Worm (Caenorhabditis elegans): Measurements from ENCODE around the gene Y105C5B.11.

The Y105C5B.11 gene

ce11 chrIV:15915061-15915460 lies 26.2 kb downstream of the Y105C5B.11 start:
- no peak for TF ChIP-seq ceh-39 (tag; optimal IDR thresholded peaks at IDR 0.05)
- no peak for TF ChIP-seq unc-39 (tag; optimal IDR thresholded peaks at IDR 0.05)
- no peak for TF ChIP-seq nhr-76 (tag; optimal IDR thresholded peaks at IDR 0.05)
- no peak for TF ChIP-seq ham-2 (GFP tag; optimal IDR thresholded peaks at IDR 0.05)
- TF ChIP-seq ces-1 (GFP tag; optimal IDR thresholded peaks at IDR 0.05), result no peak
- TF ChIP-seq lin-13 (tag; optimal IDR thresholded peaks at IDR 0.05), result no peak

DNA sequence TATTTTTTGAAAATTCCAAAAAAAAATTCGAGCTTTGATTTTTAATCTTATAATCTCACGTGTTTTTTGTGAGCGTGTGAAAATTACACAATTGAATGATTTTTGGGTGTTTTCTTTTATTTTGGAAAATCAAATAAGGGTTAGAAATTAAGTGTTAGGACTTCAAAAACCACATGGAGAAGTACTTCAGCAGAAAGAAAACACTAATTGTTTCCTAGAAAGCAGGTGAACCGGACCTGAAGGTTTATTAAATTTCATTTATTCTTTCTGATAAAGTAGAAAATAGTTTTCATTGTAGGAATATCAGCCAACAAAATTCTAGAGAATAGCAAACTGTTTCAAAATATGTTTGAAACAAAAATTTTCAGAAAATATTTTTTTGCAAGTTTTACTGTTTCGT lies 33.1 kb downstream of the Y105C5B.11 start:
- no peak for TF ChIP-seq lin-13 (tag; optimal IDR thresholded peaks at IDR 0.05)
- no peak for TF ChIP-seq sem-2 (GFP tag; optimal IDR thresholded peaks at IDR 0.05)
- no peak for TF ChIP-seq ceh-43 (GFP tag; optimal IDR thresholded peaks at IDR 0.05)
- TF ChIP-seq pha-4 (tag; optimal IDR thresholded peaks at IDR 0.05), result no peak
- no peak for TF ChIP-seq unc-120 (tag; optimal IDR thresholded peaks at IDR 0.05; ENCODE audit: poor library complexity, severe bottlenecking)
- TF ChIP-seq ham-2 (GFP tag; optimal IDR thresholded peaks at IDR 0.05), result no peak
- no peak for TF ChIP-seq unc-62 (GFP tag; optimal IDR thresholded peaks at IDR 0.05)
- no peak for TF ChIP-seq M03D4.4 (tag; optimal IDR thresholded peaks at IDR 0.05)
- TF ChIP-seq ceh-39 (tag; optimal IDR thresholded peaks at IDR 0.05), result no peak
- no peak for TF ChIP-seq tbx-8 (GFP tag; optimal IDR thresholded peaks at IDR 0.05)
- no peak for TF ChIP-seq mep-1 (tag; optimal IDR thresholded peaks at IDR 0.05)
- no peak for TF ChIP-seq mab-5 (tag; optimal IDR thresholded peaks at IDR 0.05)
- no peak for TF ChIP-seq ces-1 (GFP tag; optimal IDR thresholded peaks at IDR 0.05)
- TF ChIP-seq elt-1 (tag; optimal IDR thresholded peaks at IDR 0.05; ENCODE audit: borderline replicate concordance, insufficient read depth), result no peak

DNA sequence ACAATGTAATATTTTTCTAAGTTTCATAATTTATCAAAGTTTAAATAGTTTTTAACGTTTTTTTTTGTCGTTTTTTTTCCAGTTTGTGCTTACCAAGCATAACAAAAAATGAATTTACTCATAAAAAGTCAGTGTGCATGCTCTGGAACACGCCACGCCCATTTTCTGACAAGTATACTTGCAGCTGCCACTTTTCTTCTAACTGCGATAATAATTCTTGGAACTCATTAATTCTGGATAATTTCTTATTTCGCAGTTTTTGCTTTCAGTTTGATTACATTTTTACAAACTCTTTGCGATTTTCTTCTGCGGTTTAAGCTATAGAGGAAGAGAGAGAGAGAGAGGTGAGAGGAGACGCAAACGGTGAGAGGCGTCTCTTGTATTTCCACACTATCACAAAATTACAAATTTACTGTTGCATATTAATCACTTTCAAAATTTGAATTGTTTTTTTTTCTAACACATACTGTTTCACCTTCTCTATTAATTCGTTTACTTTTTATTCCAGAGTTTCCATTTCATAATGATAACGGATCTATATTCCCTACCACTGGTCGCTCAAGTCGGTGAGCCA lies 35.2 kb downstream of the Y105C5B.11 start, which contains the start of gene srv-15:
Gene srv-15 (plus strand): TSS at position 524 of the 574 bp plus-strand sequence.
- TF ChIP-seq ztf-11 (tag; optimal IDR thresholded peaks at IDR 0.05) (no peak), lin-13 (tag; optimal IDR thresholded peaks at IDR 0.05) (no peak), blmp-1 (tag; optimal IDR thresholded peaks at IDR 0.05) (no peak)

DNA sequence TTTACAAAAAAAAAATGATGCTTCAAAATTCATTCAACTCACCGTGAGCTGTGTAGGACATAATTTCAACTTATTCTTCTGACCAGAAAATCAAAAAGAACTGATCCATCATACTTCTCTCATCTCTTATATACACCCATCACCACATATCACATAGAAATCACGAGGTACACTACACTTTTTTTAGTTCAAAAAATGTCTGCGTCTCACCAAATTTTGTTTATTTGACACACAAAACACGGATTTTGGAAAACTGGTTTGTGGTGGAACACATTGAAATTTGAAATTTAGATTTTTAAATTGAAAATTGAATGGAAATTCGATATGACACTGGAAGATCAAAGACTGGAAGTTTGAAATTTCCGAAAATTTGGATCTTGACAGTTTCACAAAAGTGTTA lies 40.2 kb downstream of the Y105C5B.11 start, which contains the start of gene Y105C5B.5:
Gene Y105C5B.5 (minus strand): TSS at position 103 of the 400 bp plus-strand sequence.
- TF ChIP-seq bed-3 (GFP tag; optimal IDR thresholded peaks at IDR 0.05) (no peak), lin-13 (tag; optimal IDR thresholded peaks at IDR 0.05) (no peak), sptf-1 (tag; optimal IDR thresholded peaks at IDR 0.05) (no peak)

DNA sequence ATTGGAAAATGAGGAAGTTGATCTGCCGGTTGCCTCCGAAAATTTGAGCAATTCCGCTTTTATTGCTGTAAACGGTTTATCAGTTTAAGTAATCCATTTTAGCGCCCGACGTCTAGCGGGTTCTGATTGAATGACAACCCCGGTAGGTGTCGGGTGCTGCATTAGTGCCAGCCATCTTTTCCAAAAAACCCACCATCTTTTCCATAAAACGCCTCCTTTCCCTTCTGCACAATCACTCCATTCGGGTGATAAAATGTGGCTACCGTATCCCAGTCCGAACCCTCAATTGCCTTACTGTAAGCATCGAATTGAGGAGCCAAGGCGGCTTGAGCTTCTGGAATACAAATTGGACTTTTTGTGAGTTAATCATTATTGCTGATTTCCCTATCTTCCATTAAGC lies 41.1 kb downstream of the Y105C5B.11 start:
- TF ChIP-seq flh-1 (GFP tag; optimal IDR thresholded peaks at IDR 0.05) (no peak), ham-2 (GFP tag; optimal IDR thresholded peaks at IDR 0.05) (no peak), M03D4.4 (tag; optimal IDR thresholded peaks at IDR 0.05) (no peak), ceh-39 (tag; optimal IDR thresholded peaks at IDR 0.05) (no peak), pha-4 (tag; optimal IDR thresholded peaks at IDR 0.05) (no peak), lsy-2 (tag; optimal IDR thresholded peaks at IDR 0.05) (no peak), cnd-1 (tag; optimal IDR thresholded peaks at IDR 0.05) (no peak), ztf-11 (tag; optimal IDR thresholded peaks at IDR 0.05) (no peak), snpc-4 (tag; optimal IDR thresholded peaks at IDR 0.05) (no peak), bed-3 (GFP tag; optimal IDR thresholded peaks at IDR 0.05) (no peak), lin-32 (GFP tag; optimal IDR thresholded peaks at IDR 0.05) (no peak), mep-1 (tag; optimal IDR thresholded peaks at IDR 0.05) (no peak), mab-5 (tag; optimal IDR thresholded peaks at IDR 0.05) (no peak)

- TF ChIP-seq lsy-2 (tag; optimal IDR thresholded peaks at IDR 0.05), result no peak
- no peak for TF ChIP-seq mab-5 (tag; optimal IDR thresholded peaks at IDR 0.05)
- no peak for TF ChIP-seq ces-1 (GFP tag; optimal IDR thresholded peaks at IDR 0.05)
- TF ChIP-seq ztf-11 (tag; optimal IDR thresholded peaks at IDR 0.05), result no peak
- no peak for TF ChIP-seq unc-39 (tag; optimal IDR thresholded peaks at IDR 0.05)
- no peak for TF ChIP-seq elt-3 (tag; optimal IDR thresholded peaks at IDR 0.05)
- no peak for TF ChIP-seq unc-62 (GFP tag; optimal IDR thresholded peaks at IDR 0.05)
- no peak for TF ChIP-seq blmp-1 (tag; optimal IDR thresholded peaks at IDR 0.05)
- no peak for TF ChIP-seq ceh-43 (GFP tag; optimal IDR thresholded peaks at IDR 0.05)
- TF ChIP-seq ceh-83 (GFP tag; optimal IDR thresholded peaks at IDR 0.05), result no peak
Measured at ce11 chrIV:15894819-15895218, 46.5 kb downstream of the Y105C5B.11 start.

Measured in whole organism, mixed stage, embryonic.